Worm (Caenorhabditis elegans): ENCODE data around the gene dlst-1.

dlst-1 gene

ce11 chrV:6709050-6709683 lies at the start of gene dlst-1:
TSS of gene dlst-1 (minus strand) at chrV:6709101.
- TF ChIP-seq pes-1 (GFP tag; IDR thresholded peaks at IDR 0.05), result peak; percentile 70; the same call in 1 of the 2 replicates
- no peak for TF ChIP-seq tbx-37 (GFP tag; conservative IDR thresholded peaks at IDR 0.05)
- peak; percentile 49 for TF ChIP-seq ceh-36 (tag; optimal IDR thresholded peaks at IDR 0.05)
- peak; percentile 52 for TF ChIP-seq aly-1 (tag; optimal IDR thresholded peaks at IDR 0.05)
- 0 out of 2 replicates have a peak, but pooled peaks have one; percentile 50 for TF ChIP-seq scrt-1 (GFP tag; IDR thresholded peaks at IDR 0.05)
- TF ChIP-seq hmbx-1 (tag; optimal IDR thresholded peaks at IDR 0.05), result peak; percentile 5
- no peak for TF ChIP-seq ama-1 (optimal IDR thresholded peaks at IDR 0.05)
- TF ChIP-seq B0310.2 (tag; optimal IDR thresholded peaks at IDR 0.05), result peak; percentile 23
- peak; percentile 21 for TF ChIP-seq ceh-13 (GFP tag; optimal IDR thresholded peaks at IDR 0.05)
- TF ChIP-seq hmg-4 (GFP tag; optimal IDR thresholded peaks at IDR 0.05), result peak; percentile 66
- peak; percentile 46; the same call in 1 of the 2 replicates for TF ChIP-seq flt-1 (GFP tag; IDR thresholded peaks at IDR 0.05)
- peak; percentile 71 for TF ChIP-seq tbx-11 (GFP tag; IDR thresholded peaks at IDR 0.05)
- peak; percentile 19 for TF ChIP-seq hnd-1 (tag; optimal IDR thresholded peaks at IDR 0.05)
- peak; percentile 51; the same call in 1 of the 2 replicates for TF ChIP-seq sea-1 (GFP tag; conservative IDR thresholded peaks at IDR 0.05)
- TF ChIP-seq F13C5.2 (tag; optimal IDR thresholded peaks at IDR 0.05), result peak; percentile 87
- TF ChIP-seq tra-4 (tag; optimal IDR thresholded peaks at IDR 0.05), result no peak
- TF ChIP-seq ets-7 (tag; optimal IDR thresholded peaks at IDR 0.05), result no peak

- no peak for TF ChIP-seq aly-1 (tag; optimal IDR thresholded peaks at IDR 0.05)
- TF ChIP-seq hmg-4 (GFP tag; optimal IDR thresholded peaks at IDR 0.05), result no peak
- no peak for TF ChIP-seq tbx-37 (GFP tag; conservative IDR thresholded peaks at IDR 0.05)
- TF ChIP-seq ceh-13 (GFP tag; optimal IDR thresholded peaks at IDR 0.05), result no peak
- TF ChIP-seq hmbx-1 (tag; optimal IDR thresholded peaks at IDR 0.05), result no peak
- TF ChIP-seq ceh-36 (tag; optimal IDR thresholded peaks at IDR 0.05), result no peak
- TF ChIP-seq ets-7 (tag; optimal IDR thresholded peaks at IDR 0.05), result no peak
- no peak for TF ChIP-seq F13C5.2 (tag; optimal IDR thresholded peaks at IDR 0.05)
- no peak for TF ChIP-seq flt-1 (GFP tag; IDR thresholded peaks at IDR 0.05)
- no peak for TF ChIP-seq hnd-1 (tag; optimal IDR thresholded peaks at IDR 0.05)
- no peak for TF ChIP-seq B0310.2 (tag; optimal IDR thresholded peaks at IDR 0.05)
- TF ChIP-seq ama-1 (optimal IDR thresholded peaks at IDR 0.05), result no peak
- TF ChIP-seq pes-1 (GFP tag; IDR thresholded peaks at IDR 0.05), result no peak
Measured at ce11 chrV:6758017-6758416, 49.1 kb upstream of the dlst-1 start, which contains the start of gene dbl-1. TSS of gene dbl-1 (plus strand) at chrV:6758135.

DNA sequence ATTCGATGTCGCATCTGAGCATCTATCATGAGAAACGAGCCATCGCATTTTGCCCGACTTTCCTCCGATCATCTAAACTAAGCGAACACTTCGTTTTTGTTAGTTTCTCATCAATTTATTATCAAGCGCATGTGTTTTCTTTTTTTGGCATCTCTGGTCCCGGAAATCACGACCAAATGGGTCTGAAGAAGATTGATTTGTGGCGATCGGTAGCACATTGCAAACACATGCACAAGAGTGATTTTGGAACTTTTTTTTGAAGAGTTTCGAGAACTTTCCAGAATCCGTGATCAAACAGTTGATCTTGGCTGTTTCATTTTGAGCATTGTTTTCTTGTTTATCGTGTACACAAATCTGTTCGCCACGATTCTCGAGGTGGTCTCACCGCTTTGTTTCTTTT lies 44.4 kb upstream of the dlst-1 start:
- no peak for TF ChIP-seq flt-1 (GFP tag; IDR thresholded peaks at IDR 0.05)
- TF ChIP-seq tbx-37 (GFP tag; conservative IDR thresholded peaks at IDR 0.05), result no peak
- TF ChIP-seq tra-4 (tag; optimal IDR thresholded peaks at IDR 0.05), result no peak
- no peak for TF ChIP-seq scrt-1 (GFP tag; IDR thresholded peaks at IDR 0.05)
- no peak for TF ChIP-seq hmbx-1 (tag; optimal IDR thresholded peaks at IDR 0.05)
- no peak for TF ChIP-seq ceh-13 (GFP tag; optimal IDR thresholded peaks at IDR 0.05)
- TF ChIP-seq hmg-4 (GFP tag; optimal IDR thresholded peaks at IDR 0.05), result no peak
- TF ChIP-seq hnd-1 (tag; optimal IDR thresholded peaks at IDR 0.05), result no peak
- TF ChIP-seq pes-1 (GFP tag; IDR thresholded peaks at IDR 0.05), result no peak
- no peak for TF ChIP-seq F13C5.2 (tag; optimal IDR thresholded peaks at IDR 0.05)
- TF ChIP-seq ama-1 (optimal IDR thresholded peaks at IDR 0.05), result no peak
- no peak for TF ChIP-seq sea-1 (GFP tag; conservative IDR thresholded peaks at IDR 0.05)
- no peak for TF ChIP-seq ets-7 (tag; optimal IDR thresholded peaks at IDR 0.05)
- TF ChIP-seq ceh-36 (tag; optimal IDR thresholded peaks at IDR 0.05), result no peak
- TF ChIP-seq tbx-11 (GFP tag; IDR thresholded peaks at IDR 0.05), result no peak
- TF ChIP-seq B0310.2 (tag; optimal IDR thresholded peaks at IDR 0.05), result no peak

DNA sequence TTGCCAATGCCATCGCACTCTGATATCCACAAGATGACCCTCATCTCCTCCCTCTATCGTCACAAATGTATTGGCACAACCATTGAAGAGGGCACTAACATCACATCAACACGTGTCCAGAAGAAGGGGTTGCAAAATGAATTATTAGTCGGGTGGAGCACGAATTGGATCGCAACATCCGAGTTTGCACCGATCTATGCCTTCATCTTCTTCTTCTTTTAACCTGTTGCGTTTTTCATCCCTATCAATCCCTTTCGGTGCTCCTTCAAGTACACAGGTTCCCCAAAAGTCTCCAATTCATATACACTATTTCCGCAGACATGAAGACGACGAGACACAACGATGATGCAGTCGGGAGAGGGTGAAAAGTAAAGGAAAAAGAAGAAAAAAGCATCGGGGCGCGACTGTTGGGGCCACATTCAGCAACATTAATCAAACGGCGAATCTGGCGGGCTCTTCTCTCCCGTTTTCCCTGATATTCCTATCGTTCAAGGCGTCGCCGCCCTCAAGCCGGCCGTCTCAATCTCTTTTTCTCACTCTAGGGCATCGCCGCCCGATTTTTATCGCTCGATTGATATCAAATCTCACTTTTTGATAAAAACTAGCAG lies 42.7 kb upstream of the dlst-1 start:
- TF ChIP-seq ceh-13 (GFP tag; optimal IDR thresholded peaks at IDR 0.05) (no peak), aly-1 (tag; optimal IDR thresholded peaks at IDR 0.05) (no peak), tbx-37 (GFP tag; conservative IDR thresholded peaks at IDR 0.05) (no peak), hnd-1 (tag; optimal IDR thresholded peaks at IDR 0.05) (no peak), tbx-11 (GFP tag; IDR thresholded peaks at IDR 0.05) (no peak), F13C5.2 (tag; optimal IDR thresholded peaks at IDR 0.05) (no peak), hmbx-1 (tag; optimal IDR thresholded peaks at IDR 0.05) (no peak), flt-1 (GFP tag; IDR thresholded peaks at IDR 0.05) (no peak), ama-1 (optimal IDR thresholded peaks at IDR 0.05) (no peak), B0310.2 (tag; optimal IDR thresholded peaks at IDR 0.05) (no peak), sea-1 (GFP tag; conservative IDR thresholded peaks at IDR 0.05) (no peak), hmg-4 (GFP tag; optimal IDR thresholded peaks at IDR 0.05) (no peak), ets-7 (tag; optimal IDR thresholded peaks at IDR 0.05) (no peak), pes-1 (GFP tag; IDR thresholded peaks at IDR 0.05) (no peak), tra-4 (tag; optimal IDR thresholded peaks at IDR 0.05) (no peak), ceh-36 (tag; optimal IDR thresholded peaks at IDR 0.05) (no peak)

- TF ChIP-seq hmbx-1 (tag; optimal IDR thresholded peaks at IDR 0.05) (no peak), flt-1 (GFP tag; IDR thresholded peaks at IDR 0.05) (no peak), aly-1 (tag; optimal IDR thresholded peaks at IDR 0.05) (no peak), tbx-37 (GFP tag; conservative IDR thresholded peaks at IDR 0.05) (no peak), ceh-36 (tag; optimal IDR thresholded peaks at IDR 0.05) (no peak), sea-1 (GFP tag; conservative IDR thresholded peaks at IDR 0.05) (no peak), pes-1 (GFP tag; IDR thresholded peaks at IDR 0.05) (no peak), hmg-4 (GFP tag; optimal IDR thresholded peaks at IDR 0.05) (no peak), ets-7 (tag; optimal IDR thresholded peaks at IDR 0.05) (no peak), hnd-1 (tag; optimal IDR thresholded peaks at IDR 0.05) (no peak)
Measured at ce11 chrV:6744774-6745173, 35.9 kb upstream of the dlst-1 start, which contains the start of gene T25F10.3. TSS of gene T25F10.3 (plus strand) at chrV:6745081.

ce11 chrV:6736877-6737276 lies 28.0 kb upstream of the dlst-1 start:
- TF ChIP-seq aly-1 (tag; optimal IDR thresholded peaks at IDR 0.05), result no peak
- TF ChIP-seq sea-1 (GFP tag; conservative IDR thresholded peaks at IDR 0.05), result no peak
- TF ChIP-seq hmg-4 (GFP tag; optimal IDR thresholded peaks at IDR 0.05), result no peak
- TF ChIP-seq scrt-1 (GFP tag; IDR thresholded peaks at IDR 0.05), result no peak
- no peak for TF ChIP-seq tbx-37 (GFP tag; conservative IDR thresholded peaks at IDR 0.05)
- TF ChIP-seq hnd-1 (tag; optimal IDR thresholded peaks at IDR 0.05), result no peak
- TF ChIP-seq ets-7 (tag; optimal IDR thresholded peaks at IDR 0.05), result no peak
- no peak for TF ChIP-seq B0310.2 (tag; optimal IDR thresholded peaks at IDR 0.05)
- TF ChIP-seq ceh-13 (GFP tag; optimal IDR thresholded peaks at IDR 0.05), result no peak
- no peak for TF ChIP-seq ceh-36 (tag; optimal IDR thresholded peaks at IDR 0.05)
- TF ChIP-seq ama-1 (optimal IDR thresholded peaks at IDR 0.05), result no peak
- TF ChIP-seq F13C5.2 (tag; optimal IDR thresholded peaks at IDR 0.05), result no peak
- no peak for TF ChIP-seq hmbx-1 (tag; optimal IDR thresholded peaks at IDR 0.05)

All from whole organism, early embryonic.